Fruit fly (Drosophila melanogaster) whole organism, embryonic: ENCODE measurements around the gene KFase.

Experiments
- CG10959 ChIP-seq: fragments of 200-800 bp; sonication (Bioruptor generic); IDR thresholded peaks from 2 replicates; pipeline ENCODE4 v1.3.6; 2022; ENCODE audit warnings: missing biosample characterization, missing genetic modification characterization
- CG11456 ChIP-seq: fragments of 200-800 bp; sonication (Bioruptor generic); IDR thresholded peaks from 3 replicates; pipeline ENCODE4 v1.3.6; 2022; ENCODE audit warnings: missing biosample characterization, missing genetic modification characterization
- CG11695 ChIP-seq: fragments of 200-800 bp; sonication (Bioruptor generic); IDR thresholded peaks from 3 replicates; pipeline ENCODE4 v1.3.6; 2022; ENCODE audit warnings: missing biosample characterization, missing genetic modification characterization
- CG12071 ChIP-seq: fragments of 200-800 bp; sonication (Bioruptor generic); optimal IDR thresholded peaks from 3 replicates; lab custom pipeline; 2018; ENCODE audit warnings: missing biosample characterization, mild to moderate bottlenecking, missing genetic modification characterization
- CG1233 ChIP-seq: fragments of 200-800 bp; sonication (Bioruptor generic); optimal IDR thresholded peaks from 4 replicates; lab custom pipeline; 2018; ENCODE audit warnings: missing biosample characterization, mild to moderate bottlenecking, missing genetic modification characterization
- CG13424 ChIP-seq: fragments of 200-800 bp; sonication (Bioruptor generic); optimal IDR thresholded peaks from 2 replicates; lab custom pipeline; 2019; ENCODE audit warnings: missing biosample characterization, mild to moderate bottlenecking, missing genetic modification characterization, moderate library complexity
- CG13775 ChIP-seq: fragments of 200-800 bp; sonication (Bioruptor generic); optimal IDR thresholded peaks from 3 replicates; lab custom pipeline; 2017; ENCODE audit warnings: missing biosample characterization, mild to moderate bottlenecking, missing genetic modification characterization
- CG17359 ChIP-seq: fragments of 200-800 bp; sonication (Bioruptor generic); optimal IDR thresholded peaks from 3 replicates; lab custom pipeline; 2018; ENCODE audit warnings: missing biosample characterization, mild to moderate bottlenecking, missing genetic modification characterization, moderate library complexity
- CG17612 ChIP-seq: fragments of 200-800 bp; sonication (Bioruptor generic); IDR thresholded peaks from 2 replicates; pipeline ENCODE4 v1.3.6; 2022; ENCODE audit warnings: missing biosample characterization, missing genetic modification characterization
- CG17829 ChIP-seq: fragments of 200-800 bp; optimal IDR thresholded peaks from 2 replicates; lab custom pipeline; 2019; ENCODE audit warnings: missing biosample characterization, mild to moderate bottlenecking, missing genetic modification characterization, moderate library complexity
- CG2202 ChIP-seq: fragments of 200-800 bp; sonication (Bioruptor generic); optimal IDR thresholded peaks from 2 replicates; lab custom pipeline; 2018; ENCODE audit warnings: missing biosample characterization, mild to moderate bottlenecking, missing genetic modification characterization
- CG3281 ChIP-seq: fragments of 200-800 bp; sonication (Bioruptor generic); optimal IDR thresholded peaks from 3 replicates; lab custom pipeline; 2017; ENCODE audit warnings: missing biosample characterization, mild to moderate bottlenecking, missing genetic modification characterization
- CG3995 ChIP-seq: fragments of 200-800 bp; sonication (Bioruptor generic); optimal IDR thresholded peaks from 3 replicates; lab custom pipeline; 2016; ENCODE audit warnings: missing biosample characterization, missing genetic modification characterization
- CG43689 ChIP-seq: fragments of 200-800 bp; sonication (Bioruptor generic); IDR thresholded peaks from 2 replicates; pipeline ENCODE4 v1.3.6; 2022; ENCODE audit warnings: missing biosample characterization, missing genetic modification characterization
- CG4404 ChIP-seq: fragments of 200-800 bp; sonication (Bioruptor generic); IDR thresholded peaks from 2 replicates; pipeline ENCODE4 v1.3.6; 2022; ENCODE audit warnings: missing biosample characterization, missing genetic modification characterization
- CG7745 ChIP-seq: fragments of 200-800 bp; sonication (Bioruptor generic); optimal IDR thresholded peaks from 2 replicates; lab custom pipeline; 2018; ENCODE audit warnings: missing biosample characterization, mild to moderate bottlenecking, missing genetic modification characterization, moderate library complexity
- CG7839 ChIP-seq: fragments of 200-800 bp; sonication (Bioruptor generic); optimal IDR thresholded peaks from 3 replicates; lab custom pipeline; 2018; ENCODE audit warnings: missing biosample characterization, mild to moderate bottlenecking, missing genetic modification characterization, moderate library complexity
- CG9609 ChIP-seq: fragments of 200-800 bp; sonication (Bioruptor generic); optimal IDR thresholded peaks from 3 replicates; lab custom pipeline; 2016; ENCODE audit warnings: missing biosample characterization, missing genetic modification characterization
- CG9932 ChIP-seq: fragments of 200-800 bp; sonication (Bioruptor generic); IDR thresholded peaks from 2 replicates; pipeline ENCODE4 v1.3.6; 2022; ENCODE audit warnings: missing biosample characterization, missing genetic modification characterization
- Eip74EF ChIP-seq, 2 experiments: fragments of 200-800 bp in 1 of 2; fragments of >200 bp in 1 of 2; sonication (Bioruptor generic) in 1 of 2; optimal IDR thresholded peaks; 2 replicates each; lab custom pipeline; 2017 to 2019; ENCODE audit warnings: missing biosample characterization in 2 of 2, missing genetic modification characterization in 2 of 2, mild to moderate bottlenecking in 1 of 2, moderate library complexity in 1 of 2
- Elba2 ChIP-seq: fragments of 200-800 bp; sonication (Bioruptor generic); optimal IDR thresholded peaks from 3 replicates; lab custom pipeline; 2016; ENCODE audit warnings: missing biosample characterization, missing genetic modification characterization
- Ets65A ChIP-seq: fragments of 200-800 bp; sonication (Bioruptor generic); peaks from one replicate; lab custom pipeline; 2016; ENCODE audit warnings: missing biosample characterization, missing genetic modification characterization
- Gug ChIP-seq: fragments of 200-800 bp; sonication (Bioruptor generic); IDR thresholded peaks from 4 replicates; pipeline ENCODE4 v1.3.6; 2022; ENCODE audit warnings: missing biosample characterization, missing genetic modification characterization
- Hand ChIP-seq: fragments of 200-800 bp; sonication (Bioruptor generic); optimal IDR thresholded peaks from 2 replicates; lab custom pipeline; 2017; ENCODE audit warnings: mild to moderate bottlenecking, missing biosample characterization, missing genetic modification reagents, missing genetic modification characterization
- Hr3 ChIP-seq: fragments of 200-800 bp; sonication (Bioruptor generic); optimal IDR thresholded peaks from 3 replicates; lab custom pipeline; 2016; ENCODE audit warnings: missing biosample characterization, missing genetic modification characterization
- Hsf ChIP-seq: fragments of 200-800 bp; sonication (Bioruptor generic); optimal IDR thresholded peaks from 3 replicates; lab custom pipeline; 2016; ENCODE audit warnings: missing biosample characterization, missing genetic modification characterization
- Kr ChIP-seq: fragments of 200-800 bp; sonication (Bioruptor generic); optimal IDR thresholded peaks from 2 replicates; lab custom pipeline; 2017; ENCODE audit warnings: missing biosample characterization, mild to moderate bottlenecking, missing genetic modification characterization
- Meics ChIP-seq: fragments of 200-800 bp; sonication (Bioruptor generic); optimal IDR thresholded peaks from 2 replicates; lab custom pipeline; 2017; ENCODE audit warnings: missing biosample characterization, mild to moderate bottlenecking, missing genetic modification characterization
- Neu2 ChIP-seq: fragments of 200-800 bp; sonication (Bioruptor generic); optimal IDR thresholded peaks from 3 replicates; lab custom pipeline; 2016; ENCODE audit warnings: missing biosample characterization, missing genetic modification characterization, borderline replicate concordance
- Oli ChIP-seq: fragments of 200-800 bp; sonication (Bioruptor generic); optimal IDR thresholded peaks from 2 replicates; lab custom pipeline; 2018; ENCODE audit warnings: missing biosample characterization, mild to moderate bottlenecking, missing genetic modification characterization, moderate library complexity
- Sry-δ ChIP-seq: fragments of 200-800 bp; sonication (Bioruptor generic); optimal IDR thresholded peaks from 2 replicates; lab custom pipeline; 2016; ENCODE audit warnings: missing biosample characterization, missing genetic modification characterization
- Ssrp ChIP-seq: fragments of 200-800 bp; sonication (Bioruptor generic); optimal IDR thresholded peaks from 2 replicates; lab custom pipeline; 2018; ENCODE audit warnings: missing biosample characterization, mild to moderate bottlenecking, missing genetic modification characterization, moderate library complexity
- Stat92E ChIP-seq, 3 experiments: fragments of >200 bp in 2 of 3; fragments of 200-800 bp in 1 of 3; sonication (Bioruptor generic) in 1 of 3; optimal IDR thresholded peaks; 2 replicates each; lab custom pipeline; 2017 to 2019; ENCODE audit warnings: missing biosample characterization in 3 of 3, missing genetic modification characterization in 3 of 3, mild to moderate bottlenecking in 1 of 3, moderate library complexity in 1 of 3
- en ChIP-seq: fragments of 200-800 bp; sonication (Bioruptor generic); optimal IDR thresholded peaks from 2 replicates; lab custom pipeline; 2016; ENCODE audit warnings: missing biosample characterization, missing genetic modification characterization
- fru ChIP-seq: fragments of >200 bp; optimal IDR thresholded peaks from 2 replicates; lab custom pipeline; 2017
- gfzf ChIP-seq: fragments of 200-800 bp; sonication (Bioruptor generic); optimal IDR thresholded peaks from 2 replicates; lab custom pipeline; 2016; ENCODE audit warnings: missing biosample characterization, mild to moderate bottlenecking, missing genetic modification characterization, moderate library complexity
- ind ChIP-seq: fragments of 200-800 bp; sonication (Bioruptor generic); optimal IDR thresholded peaks from 3 replicates; lab custom pipeline; 2016; ENCODE audit warnings: missing biosample characterization, missing genetic modification characterization
- lab ChIP-seq: fragments of 200-800 bp; sonication (Bioruptor generic); optimal IDR thresholded peaks from 3 replicates; lab custom pipeline; 2017; ENCODE audit warnings: missing biosample characterization, missing genetic modification characterization, mild to moderate bottlenecking, moderate library complexity, missing genetic modification reagents
- lov ChIP-seq, 2 experiments: fragments of 200-800 bp in 1 of 2; fragments of >200 bp in 1 of 2; sonication (Bioruptor generic) in 1 of 2; IDR thresholded peaks in 1 of 2; optimal IDR thresholded peaks in 1 of 2; 2 replicates in 1 of 2; 3 replicates in 1 of 2; pipeline versions ENCODE4 v1.3.6 to Lab custom; 2017 to 2022; ENCODE audit warnings: missing biosample characterization in 1 of 2, missing genetic modification characterization in 1 of 2
- mirr ChIP-seq: fragments of 200-800 bp; sonication (Bioruptor generic); optimal IDR thresholded peaks from 3 replicates; lab custom pipeline; 2018; ENCODE audit warnings: missing biosample characterization, mild to moderate bottlenecking, missing genetic modification characterization
- peb ChIP-seq: fragments of 200-800 bp; sonication (Bioruptor generic); IDR thresholded peaks from 2 replicates; pipeline ENCODE4 v1.3.6; 2022; ENCODE audit warnings: missing biosample characterization, missing genetic modification characterization
- pum ChIP-seq: fragments of 200-800 bp; sonication (Bioruptor generic); optimal IDR thresholded peaks from 2 replicates; lab custom pipeline; 2016; ENCODE audit warnings: missing biosample characterization, missing genetic modification characterization
- ranshi ChIP-seq: fragments of 200-800 bp; sonication (Bioruptor generic); IDR thresholded peaks from 2 replicates; pipeline ENCODE4 v1.3.6; 2022; ENCODE audit warnings: missing biosample characterization, missing genetic modification characterization
- rib ChIP-seq: fragments of 200-800 bp; sonication (Bioruptor generic); IDR thresholded peaks from 2 replicates; pipeline ENCODE4 v1.3.6; 2022; ENCODE audit warnings: missing biosample characterization, missing genetic modification characterization
- salm ChIP-seq: fragments of 200-800 bp; sonication (Bioruptor generic); optimal IDR thresholded peaks from 2 replicates; lab custom pipeline; 2018; ENCODE audit warnings: missing biosample characterization, mild to moderate bottlenecking, missing genetic modification characterization
- sens-2 ChIP-seq: fragments of 200-800 bp; sonication (Bioruptor generic); IDR thresholded peaks from 2 replicates; pipeline ENCODE4 v1.3.6; 2022; ENCODE audit warnings: missing biosample characterization, missing genetic modification characterization
- unc-4 ChIP-seq: fragments of 200-800 bp; sonication (Bioruptor generic); IDR thresholded peaks from 2 replicates; pipeline ENCODE4 v1.3.6; 2022; ENCODE audit warnings: missing biosample characterization, missing genetic modification characterization; ENCODE audit not compliant: partially characterized antibody
- unpg ChIP-seq: fragments of 200-800 bp; sonication (Bioruptor generic); optimal IDR thresholded peaks from 3 replicates; lab custom pipeline; 2018; ENCODE audit warnings: missing biosample characterization, mild to moderate bottlenecking, missing genetic modification characterization, moderate library complexity
- vvl ChIP-seq: fragments of 200-800 bp; sonication (Bioruptor generic); IDR thresholded peaks from 2 replicates; pipeline ENCODE4 v1.3.6; 2022; ENCODE audit warnings: missing biosample characterization, missing genetic modification characterization
- yki ChIP-seq: fragments of >200 bp; optimal IDR thresholded peaks from 3 replicates; lab custom pipeline; 2018

The KFase gene

DNA sequence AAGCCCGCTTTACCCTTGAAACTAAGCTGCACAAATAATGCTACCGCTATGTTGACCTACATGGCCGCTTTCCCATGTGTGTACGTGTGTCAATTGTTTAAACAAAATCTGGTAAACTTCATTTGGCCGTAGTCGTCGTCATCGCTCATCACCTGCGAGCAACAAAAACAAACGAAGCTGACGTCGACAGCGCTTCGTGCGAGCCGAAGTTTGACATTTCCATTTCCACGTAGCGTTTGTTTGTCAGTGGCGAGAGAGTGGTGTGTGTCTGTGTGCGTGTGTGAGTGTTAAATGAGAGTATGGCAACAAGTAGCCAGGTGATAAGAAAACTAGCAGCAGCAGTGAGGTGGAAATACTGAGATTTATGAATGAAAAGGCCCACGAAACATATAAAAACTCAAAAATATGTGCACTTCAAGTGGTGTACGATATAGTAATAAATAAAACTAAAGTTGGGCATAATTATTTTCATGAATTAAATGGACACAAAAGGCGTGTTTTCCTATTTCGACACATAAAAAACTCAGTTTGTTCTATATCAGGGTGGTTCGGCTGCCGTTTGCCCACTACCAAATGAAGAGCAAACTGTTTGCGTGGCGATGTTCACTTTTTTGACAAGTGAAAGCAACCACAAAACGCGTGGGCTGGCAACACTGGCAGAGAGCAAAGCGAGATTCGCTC is 9.2 kb downstream of the KFase start (continued):
- TF ChIP-seq Hand (peak; percentile 33), CG9609 (no peak), CG17359 (peak; percentile 39), Gug (no peak), lab (GFP tag; lab: Kevin White, UChicago) (peak; percentile 80), CG1233 (GFP tag; lab: Kevin White, UChicago) (peak; percentile 63), CG3995 (GFP tag; lab: Kevin White, UChicago) (no peak), CG13775 (GFP tag; lab: Kevin White, UChicago) (no peak), CG2202 (no peak), CG17829 (tag; lab: Kevin White, UChicago) (no peak), CG3281 (peak; percentile 43), sens-2 (GFP tag; lab: Robert Waterston, UW) (no peak), gfzf (GFP tag; lab: Kevin White, UChicago) (no peak), Oli (tag; lab: Kevin White, UChicago) (no peak), Kr (no peak), ind (peak; percentile 9), peb (GFP tag; lab: Robert Waterston, UW) (no peak), Hsf (GFP tag; lab: Kevin White, UChicago) (no peak), CG11695 (GFP tag; lab: Robert Waterston, UW) (peak; percentile 41; the same call in 2 of the 3 replicates), Ssrp (tag; lab: Kevin White, UChicago) (peak; percentile 13), vvl (peak; percentile 61; the same call in 1 of the 2 replicates), unc-4 (GFP tag; lab: Robert Waterston, UW) (no peak), salm (tag; lab: Kevin White, UChicago) (no peak), pum (GFP tag; lab: Kevin White, UChicago) (no peak), yki (lab: Kevin White, UChicago) (no peak), Stat92E (GFP tag; optimal IDR thresholded peaks at IDR 0.05; lab: Kevin White, UChicago) (no peak), CG7839 (no peak), en (no peak), fru (lab: Kevin White, UChicago) (no peak), lov (optimal IDR thresholded peaks at IDR 0.05; lab: Kevin White, UChicago) (no peak), lov (GFP tag; IDR thresholded peaks at IDR 0.05; lab: Robert Waterston, UW) (peak; percentile 12; the same call in 1 of the 3 replicates), CG11456 (GFP tag; lab: Robert Waterston, UW) (peak; percentile 54; the same call in 1 of the 3 replicates), CG9932 (peak; percentile 50; the same call in 1 of the 2 replicates), Neu2 (GFP tag; lab: Kevin White, UChicago) (peak; percentile 54), Eip74EF (GFP tag; optimal IDR thresholded peaks at IDR 0.05; lab: Kevin White, UChicago) (peak in 1 of 2 experiments; percentile 36), CG4404 (GFP tag; lab: Robert Waterston, UW) (no peak), ranshi (GFP tag; lab: Robert Waterston, UW) (peak; percentile 10; the same call in 1 of the 2 replicates), Ets65A (GFP tag; lab: Kevin White, UChicago) (no peak), CG17612 (GFP tag; lab: Robert Waterston, UW) (no peak), CG43689 (no peak), Elba2 (GFP tag; lab: Kevin White, UChicago) (no peak), unpg (GFP tag; lab: Kevin White, UChicago) (peak; percentile 18), Meics (GFP tag; lab: Kevin White, UChicago) (peak; percentile 55), Sry-δ (GFP tag; lab: Kevin White, UChicago) (no peak), CG7745 (no peak), mirr (peak; percentile 88), rib (no peak), CG13424 (tag; lab: Kevin White, UChicago) (peak; percentile 29), CG12071 (GFP tag; lab: Kevin White, UChicago) (peak; percentile 80), Hr3 (GFP tag; lab: Kevin White, UChicago) (no peak), CG10959 (GFP tag; lab: Robert Waterston, UW) (no peak)
